Worm (Caenorhabditis elegans) whole organism, L3 larva: Measurements from ENCODE around the gene fum-1.
"Not testable (repeated sequence)": the region's sequence is repeated elsewhere in the genome, so short reads cannot be mapped to it uniquely, and the experiment has no call there.

ENCODE experiments used
- ceh-9 ChIP-seq: sonication (generic microtip); optimal IDR thresholded peaks from 2 replicates; lab custom pipeline; 2018; ENCODE audit warnings: missing biosample characterization, missing genetic modification characterization
- elt-1 ChIP-seq: fragments of 150-350 bp; optimal IDR thresholded peaks from 2 replicates; lab custom pipeline; 2014; ENCODE audit warnings: missing biosample characterization, missing genetic modification characterization
- fos-1 ChIP-seq: fragments of 150-350 bp; optimal IDR thresholded peaks from 2 replicates; lab custom pipeline; 2014; ENCODE audit warnings: missing biosample characterization, missing genetic modification characterization
- jun-1 ChIP-seq: fragments of 150-350 bp; optimal IDR thresholded peaks from 2 replicates; lab custom pipeline; 2014; ENCODE audit warnings: missing biosample characterization, missing genetic modification reagents, missing genetic modification characterization
- lin-15B ChIP-seq: fragments of 150-350 bp; optimal IDR thresholded peaks from 2 replicates; lab custom pipeline; 2014; ENCODE audit warnings: missing biosample characterization, missing genetic modification characterization
- nhr-237 ChIP-seq: fragments of 150-350 bp; optimal IDR thresholded peaks from 2 replicates; lab custom pipeline; 2014; ENCODE audit warnings: missing biosample characterization, missing genetic modification characterization
- snpc-4 ChIP-seq: fragments of 150-350 bp; optimal IDR thresholded peaks from 2 replicates; lab custom pipeline; 2014; ENCODE audit warnings: missing biosample characterization, missing genetic modification characterization
- tbx-2 ChIP-seq: sonication (generic microtip); optimal IDR thresholded peaks from 2 replicates; lab custom pipeline; 2016; ENCODE audit warnings: mild to moderate bottlenecking, missing genetic modification characterization, missing compliant biosample characterization
- unc-62 ChIP-seq: fragments of 150-350 bp; sonication (generic microtip); optimal IDR thresholded peaks from 4 replicates; lab custom pipeline; 2014; ENCODE audit warnings: missing biosample characterization, missing genetic modification reagents, missing genetic modification characterization

DNA sequence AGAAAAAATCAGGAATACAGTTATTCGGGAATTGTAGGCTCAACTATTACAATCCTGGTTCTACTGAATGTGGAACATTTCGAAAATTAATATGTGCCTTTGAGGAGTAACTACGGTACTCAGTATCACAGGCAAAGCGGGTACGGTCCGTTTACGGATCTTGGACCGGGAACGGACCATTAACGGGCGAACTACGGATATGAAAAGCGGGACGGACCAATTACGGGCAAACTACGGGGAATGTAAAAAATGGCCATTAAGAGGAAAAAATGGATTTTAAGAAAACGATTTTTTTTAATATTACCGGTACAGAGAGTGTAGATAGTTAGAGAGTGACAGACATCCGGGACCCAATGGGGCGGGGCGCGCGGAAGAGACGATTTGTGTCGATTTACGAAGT lies 3.6 kb downstream of the fum-1 start, which contains the start of gene H14A12.5:
- not testable (repeated sequence) for TF ChIP-seq lin-15B; unc-62; fos-1 (tag; lab: Kevin White, UChicago); elt-1 (tag; lab: Kevin White, UChicago); jun-1 (tag; lab: Kevin White, UChicago); tbx-2; snpc-4 (tag; lab: Kevin White, UChicago); ceh-9; nhr-237 (tag; lab: Kevin White, UChicago)
